Fruit fly (Drosophila melanogaster): ENCODE data around the gene CG3330.

Gene CG3330

DNA sequence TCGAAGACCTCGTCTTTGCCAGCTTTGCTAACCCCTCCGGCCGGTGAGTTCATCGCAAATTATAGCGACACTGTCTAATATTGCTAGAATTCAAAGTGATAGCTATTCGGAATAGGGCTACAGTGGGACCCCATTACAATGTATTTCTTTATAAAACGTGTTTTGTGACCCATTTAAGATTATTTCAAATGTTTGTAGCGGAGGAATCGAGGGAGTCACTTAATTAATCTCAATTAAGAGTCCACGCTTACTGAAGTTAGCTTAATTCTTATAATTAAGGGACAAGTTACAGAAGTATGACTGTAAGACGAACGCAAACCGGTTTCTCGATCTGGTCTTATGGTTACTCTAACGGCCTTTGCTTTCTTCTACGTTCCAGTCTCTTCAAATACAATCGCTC is 41.0 kb downstream of the CG3330 start (continued):
- peak; percentile 57; the same call in 1 of the 3 replicates for TF ChIP-seq Dbx (GFP tag; IDR thresholded peaks at IDR 0.05)
- peak; percentile 10 for TF ChIP-seq CG13296 (GFP tag; optimal IDR thresholded peaks at IDR 0.05)
- TF ChIP-seq H2.0 (GFP tag; IDR thresholded peaks at IDR 0.05) = no peak; the same call in 1 of the 2 replicates
- TF ChIP-seq vvl (GFP tag; IDR thresholded peaks at IDR 0.05) = peak; percentile 72
- TF ChIP-seq CG14014 (GFP tag; IDR thresholded peaks at IDR 0.05) = 0 out of 2 replicates have a peak, but pooled peaks have one; percentile 35
- no peak for TF ChIP-seq CG10366 (GFP tag; IDR thresholded peaks at IDR 0.05)
- peak; percentile 2 for TF ChIP-seq oc (tag; optimal IDR thresholded peaks at IDR 0.05)
- peak; percentile 60 for TF ChIP-seq Blimp-1 (GFP tag; optimal IDR thresholded peaks at IDR 0.05)
- peak; percentile 69 for TF ChIP-seq CG2678 (tag; optimal IDR thresholded peaks at IDR 0.05)
- TF ChIP-seq Hmr (GFP tag; optimal IDR thresholded peaks at IDR 0.05) = peak; percentile 29
- peak; percentile 34; the same call in 1 of the 2 replicates for TF ChIP-seq ranshi (GFP tag; IDR thresholded peaks at IDR 0.05)
- TF ChIP-seq CkIIα-i1 (GFP tag; IDR thresholded peaks at IDR 0.05) = no peak
- no peak for TF ChIP-seq crc (GFP tag; optimal IDR thresholded peaks at IDR 0.05)
- TF ChIP-seq CG13424 (tag; optimal IDR thresholded peaks at IDR 0.05) = peak; percentile 33
- TF ChIP-seq Fer3 (tag; optimal IDR thresholded peaks at IDR 0.05) = peak; percentile 58
- TF ChIP-seq Aef1 (GFP tag; IDR thresholded peaks at IDR 0.05) = peak; percentile 40; the same call in 1 of the 3 replicates
- no peak for TF ChIP-seq gcm2 (GFP tag; optimal IDR thresholded peaks at IDR 0.05)
- peak; percentile 6 for TF ChIP-seq Bteb2 (GFP tag; optimal IDR thresholded peaks at IDR 0.05)
- TF ChIP-seq gt (GFP tag; IDR thresholded peaks at IDR 0.05) = no peak
- TF ChIP-seq prd (optimal IDR thresholded peaks at IDR 0.05) = no peak
- TF ChIP-seq prd (GFP tag; IDR thresholded peaks at IDR 0.05) = peak; percentile 38; the same call in 2 of the 3 replicates
- TF ChIP-seq CrebB (tag; optimal IDR thresholded peaks at IDR 0.05) = peak; percentile 26
- peak; percentile 21 for TF ChIP-seq Deaf1 (tag; optimal IDR thresholded peaks at IDR 0.05)
- TF ChIP-seq CG2116 (GFP tag; optimal IDR thresholded peaks at IDR 0.05) = no peak
- TF ChIP-seq CG9215 (GFP tag; IDR thresholded peaks at IDR 0.05) = peak; percentile 46; the same call in 1 of the 2 replicates
- peak; percentile 15 for TF ChIP-seq CG15514 (GFP tag; optimal IDR thresholded peaks at IDR 0.05)
- peak; percentile 19 for TF ChIP-seq Fer2 (tag; optimal IDR thresholded peaks at IDR 0.05)
- peak; percentile 38; the same call in 1 of the 2 replicates for TF ChIP-seq NFAT (GFP tag; IDR thresholded peaks at IDR 0.05)
- TF ChIP-seq mam (GFP tag; optimal IDR thresholded peaks at IDR 0.05) = peak; percentile 58
- peak; percentile 7; the same call in 1 of the 4 replicates for TF ChIP-seq Gug (GFP tag; IDR thresholded peaks at IDR 0.05)
- peak; percentile 21 for TF ChIP-seq D19A (tag; optimal IDR thresholded peaks at IDR 0.05)
- TF ChIP-seq sob (GFP tag; IDR thresholded peaks at IDR 0.05) = peak; percentile 51
- no peak for TF ChIP-seq fd3F (GFP tag; optimal IDR thresholded peaks at IDR 0.05)
- peak; percentile 32 for TF ChIP-seq Dek (tag; optimal IDR thresholded peaks at IDR 0.05)
- peak; percentile 11 for TF ChIP-seq HLH54F (GFP tag; optimal IDR thresholded peaks at IDR 0.05)
- TF ChIP-seq Sox102F (GFP tag; optimal IDR thresholded peaks at IDR 0.05) = peak; percentile 23
- TF ChIP-seq CoRest (tag; optimal IDR thresholded peaks at IDR 0.05) = no peak
- 0 out of 2 replicates have a peak, but pooled peaks have one; percentile 22 for TF ChIP-seq CG11696 (GFP tag; IDR thresholded peaks at IDR 0.05)
- peak; percentile 5 for TF ChIP-seq Six4 (GFP tag; optimal IDR thresholded peaks at IDR 0.05)
- TF ChIP-seq HmgZ (tag; optimal IDR thresholded peaks at IDR 0.05) = peak; percentile 10
- TF ChIP-seq row (GFP tag; IDR thresholded peaks at IDR 0.05) = peak; percentile 77
- peak; percentile 39 for TF ChIP-seq CG13624 (GFP tag; optimal IDR thresholded peaks at IDR 0.05)
- peak; percentile 61 for TF ChIP-seq CG18599 (GFP tag; optimal IDR thresholded peaks at IDR 0.05)
- TF ChIP-seq zfh1 (GFP tag; IDR thresholded peaks at IDR 0.05) = peak; percentile 62; the same call in 1 of the 3 replicates
- peak; percentile 61 for TF ChIP-seq Ets65A (GFP tag)
- peak; percentile 29 to 42 for TF ChIP-seq dpn (GFP tag; optimal IDR thresholded peaks at IDR 0.05)
- TF ChIP-seq nerfin-1 (tag; optimal IDR thresholded peaks at IDR 0.05) = peak; percentile 8
- 0 out of 3 replicates have a peak, but pooled peaks have one; percentile 8 for TF ChIP-seq ci (GFP tag; IDR thresholded peaks at IDR 0.05)
- TF ChIP-seq bigmax (GFP tag; optimal IDR thresholded peaks at IDR 0.05) = no peak
- peak; percentile 93 for TF ChIP-seq Med (GFP tag)
- peak; percentile 56 for TF ChIP-seq CG11504 (tag; optimal IDR thresholded peaks at IDR 0.05)

Measured in whole organism, embryonic.